Worm (Caenorhabditis elegans): ENCODE measurements around the gene F55B12.2.

DNA sequence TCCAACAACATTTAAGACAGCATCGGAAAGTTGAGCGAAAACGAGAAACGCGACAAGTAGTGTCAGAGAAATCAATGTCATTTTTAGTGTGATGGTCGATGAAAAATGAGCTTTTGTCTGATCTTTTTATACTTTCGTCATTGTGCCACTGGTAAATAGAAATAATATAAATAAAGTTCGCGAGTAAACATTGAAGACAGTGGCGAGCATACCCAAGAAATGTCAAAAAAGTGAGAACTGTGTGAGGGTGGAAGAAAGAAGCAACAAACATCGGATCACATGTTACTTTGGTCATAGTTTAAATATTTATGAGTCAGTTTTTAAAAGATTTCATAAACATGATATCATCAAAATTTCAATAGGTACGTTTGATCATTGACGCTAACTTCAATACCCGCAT lies 37.5 kb upstream of the F55B12.2 start, which contains the start of gene ttr-21:
- TF ChIP-seq ahr-1 (tag; optimal IDR thresholded peaks at IDR 0.05), result no peak
- no peak for TF ChIP-seq ceh-18 (tag; optimal IDR thresholded peaks at IDR 0.05)
- TF ChIP-seq ama-1 (optimal IDR thresholded peaks at IDR 0.05), result no peak
- no peak for TF ChIP-seq pha-4 (tag; optimal IDR thresholded peaks at IDR 0.05)
- no peak for TF ChIP-seq fkh-6 (tag; optimal IDR thresholded peaks at IDR 0.05)
- TF ChIP-seq ref-2 (tag; optimal IDR thresholded peaks at IDR 0.05), result no peak
- TF ChIP-seq tbx-7 (tag; optimal IDR thresholded peaks at IDR 0.05), result no peak
- no peak for TF ChIP-seq eyg-1 (tag; optimal IDR thresholded peaks at IDR 0.05)
- TF ChIP-seq fkh-10 (GFP tag; optimal IDR thresholded peaks at IDR 0.05), result no peak
- TF ChIP-seq pat-9 (tag; optimal IDR thresholded peaks at IDR 0.05), result no peak
- TF ChIP-seq unc-86 (tag; optimal IDR thresholded peaks at IDR 0.05), result no peak
- TF ChIP-seq tbx-2 (tag; optimal IDR thresholded peaks at IDR 0.05), result no peak
- no peak for TF ChIP-seq elt-2 (tag; optimal IDR thresholded peaks at IDR 0.05)
